Worm (Caenorhabditis elegans): ENCODE results near the gene C16C8.21.

ce11 chrII:3416528-3416927, 31.5 kb upstream of the C16C8.21 start, which contains the start of gene nep-6:
- TF ChIP-seq ets-5 (GFP tag; IDR thresholded peaks at IDR 0.05) (no peak), ces-1 (GFP tag; optimal IDR thresholded peaks at IDR 0.05) (no peak), lir-3 (tag; optimal IDR thresholded peaks at IDR 0.05; ENCODE audit: poor library complexity) (no peak), jun-1 (tag; optimal IDR thresholded peaks at IDR 0.05) (no peak), alr-1 (tag; optimal IDR thresholded peaks at IDR 0.05; ENCODE audit: borderline replicate concordance) (no peak), unc-130 (tag; optimal IDR thresholded peaks at IDR 0.05) (no peak), nhr-28 (tag; optimal IDR thresholded peaks at IDR 0.05) (no peak), mdl-1 (tag; optimal IDR thresholded peaks at IDR 0.05) (no peak)
